Worm (Caenorhabditis elegans) whole organism, dauer: Measurements from ENCODE around the gene T28C12.15.

Experiments used
- unc-62 ChIP-seq: sonication (generic microtip); optimal IDR thresholded peaks from 2 replicates; lab custom pipeline; 2017; ENCODE audit warnings: missing biosample characterization, missing genetic modification reagents, missing genetic modification characterization

Gene T28C12.15

DNA sequence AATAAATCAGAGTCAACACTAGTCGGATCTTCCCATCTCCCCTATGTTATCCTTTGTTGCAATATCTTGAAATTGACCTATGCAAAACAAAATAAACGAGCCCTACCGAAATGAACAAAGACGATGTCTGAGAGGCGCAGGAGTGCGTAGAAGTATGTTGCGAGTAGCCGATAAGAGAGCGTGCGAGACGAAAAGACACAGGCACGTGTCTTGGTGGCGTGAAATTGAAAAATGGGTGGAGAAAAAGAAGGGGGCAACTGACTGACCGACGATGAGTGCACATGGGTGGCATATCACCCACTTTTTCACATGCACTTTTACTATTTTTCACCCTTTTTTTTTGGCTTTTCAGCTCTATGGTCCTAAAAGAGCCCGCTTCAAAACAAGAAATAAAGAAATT lies 26.6 kb upstream of the T28C12.15 start:
- no peak for TF ChIP-seq unc-62 (GFP tag; lab: Kevin White, UChicago)

DNA sequence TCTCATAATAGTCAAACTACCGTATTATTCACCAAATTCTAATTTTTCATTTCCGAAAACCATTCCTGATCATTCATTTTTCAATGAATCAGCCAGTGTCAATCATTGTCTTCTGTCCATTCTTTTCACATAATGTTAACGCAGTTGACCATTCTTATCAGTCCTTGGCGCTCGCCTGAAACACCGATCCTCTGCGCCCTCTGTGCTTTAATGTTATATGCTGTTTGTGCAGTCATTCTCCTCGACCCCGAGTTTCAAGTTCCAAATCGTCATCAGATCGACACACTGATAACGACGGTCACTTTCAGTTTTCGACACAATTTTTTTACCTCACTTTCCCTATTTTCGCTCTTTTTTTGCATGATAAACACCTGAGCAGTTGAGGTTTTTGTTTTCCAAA lies 25.3 kb upstream of the T28C12.15 start:
- no peak for TF ChIP-seq unc-62 (GFP tag; lab: Kevin White, UChicago)

DNA sequence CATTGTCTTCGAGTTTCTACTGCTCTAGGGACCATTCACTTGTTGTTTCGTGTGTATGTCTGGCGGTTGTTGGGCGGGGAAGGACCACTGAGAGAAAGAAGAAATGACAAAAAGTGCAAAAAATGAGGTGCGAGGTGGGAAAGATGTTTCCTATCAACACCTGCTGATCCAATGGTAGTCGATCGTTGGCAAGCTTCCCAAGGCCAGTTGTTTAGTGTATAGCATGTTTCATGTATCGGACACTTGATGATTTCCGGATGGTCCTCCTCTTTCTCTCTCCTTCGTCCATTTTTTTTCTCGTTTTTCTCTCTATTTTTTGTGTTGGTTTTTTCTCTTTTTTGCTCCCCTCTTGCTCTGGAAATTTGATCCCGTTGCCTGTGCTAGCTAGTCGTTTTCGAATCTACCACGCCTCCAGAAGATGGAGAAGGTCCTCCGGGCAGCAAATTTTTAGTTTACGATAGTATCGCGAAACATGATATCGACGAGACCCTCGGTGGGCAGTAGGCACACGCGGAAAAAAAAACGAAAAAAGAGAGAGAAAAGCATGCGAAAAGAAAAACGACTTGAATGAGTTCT lies 24.5 kb upstream of the T28C12.15 start:
- TF ChIP-seq unc-62 (GFP tag; lab: Kevin White, UChicago): no peak

DNA sequence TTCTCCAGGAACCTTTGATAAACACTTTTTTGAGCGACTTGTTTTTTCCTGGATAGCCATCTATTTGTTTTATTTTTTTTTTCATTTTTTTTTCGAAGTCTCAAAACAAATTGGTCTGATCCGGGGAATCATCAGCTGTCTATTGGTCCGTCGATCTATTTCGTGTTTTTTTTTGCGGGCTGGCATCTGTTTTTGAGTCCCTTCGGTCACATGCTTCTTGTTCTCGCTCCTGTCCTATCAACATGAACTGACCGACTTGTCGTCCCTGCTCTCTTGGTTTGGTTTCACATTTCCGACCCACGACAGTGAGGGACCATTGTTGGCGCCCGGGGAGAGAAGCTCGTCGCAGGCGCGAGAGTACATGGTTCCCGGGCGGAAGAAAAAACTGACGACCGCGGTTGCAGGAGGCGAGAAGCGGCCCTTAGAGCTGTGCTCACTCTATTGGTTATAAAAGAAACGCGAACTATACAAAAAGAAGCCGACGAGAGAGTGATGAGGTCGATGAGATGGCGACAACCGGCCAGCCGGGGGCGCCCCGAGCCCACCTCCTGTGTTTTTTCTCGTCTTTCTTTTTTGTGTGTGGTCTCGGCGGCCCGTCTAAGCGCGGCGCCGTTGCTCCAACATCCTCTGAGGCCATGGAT lies 23.1 kb upstream of the T28C12.15 start:
- no peak for TF ChIP-seq unc-62 (GFP tag; lab: Kevin White, UChicago)

DNA sequence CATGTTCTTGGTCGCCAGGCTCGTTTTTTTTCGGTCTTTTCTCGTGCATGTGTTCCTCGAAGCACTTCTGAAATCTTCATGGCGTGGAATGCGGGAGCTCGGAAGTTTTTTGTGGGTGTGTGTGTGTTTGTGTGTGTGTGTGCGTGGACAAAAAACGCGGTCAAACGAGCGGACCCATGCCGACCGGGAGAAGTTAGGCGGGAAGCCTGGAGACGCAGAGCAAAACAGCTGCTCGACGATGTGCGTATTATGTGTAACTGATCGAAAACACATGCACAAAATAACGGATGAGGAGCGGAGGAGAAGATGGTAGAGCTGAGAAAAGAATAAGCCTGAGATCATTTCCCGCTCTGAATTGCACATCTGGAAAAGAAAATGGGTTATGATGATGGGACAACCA lies 20.9 kb upstream of the T28C12.15 start:
- no peak for TF ChIP-seq unc-62 (GFP tag; lab: Kevin White, UChicago)

DNA sequence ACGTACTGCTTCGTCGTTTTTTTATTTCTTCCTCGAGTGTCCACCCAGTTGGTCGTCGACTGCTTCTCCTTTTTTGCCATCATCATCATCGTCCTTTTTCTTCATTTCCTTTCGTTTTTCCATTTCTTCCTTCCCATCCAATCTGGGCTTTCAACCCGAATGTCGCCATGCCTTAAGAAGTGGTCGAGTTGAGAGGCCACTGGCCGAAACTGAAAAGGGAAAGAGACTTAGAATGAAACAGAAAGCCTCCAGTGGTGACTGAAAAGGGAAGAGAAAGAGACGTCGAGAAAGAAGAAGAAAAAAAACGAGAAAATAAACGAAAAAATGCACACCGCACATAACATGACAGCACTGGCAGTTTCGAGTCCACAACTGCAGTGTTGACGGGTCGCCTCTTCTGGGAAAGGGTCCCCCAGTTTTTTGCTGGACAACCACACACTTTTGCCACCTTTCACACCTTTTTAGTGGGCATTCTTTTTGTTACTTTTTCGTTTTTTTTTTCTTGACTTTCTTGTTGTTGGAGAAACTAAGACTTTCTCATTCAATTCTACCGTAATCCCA lies 19.6 kb upstream of the T28C12.15 start:
- TF ChIP-seq unc-62 (GFP tag; lab: Kevin White, UChicago): no peak

DNA sequence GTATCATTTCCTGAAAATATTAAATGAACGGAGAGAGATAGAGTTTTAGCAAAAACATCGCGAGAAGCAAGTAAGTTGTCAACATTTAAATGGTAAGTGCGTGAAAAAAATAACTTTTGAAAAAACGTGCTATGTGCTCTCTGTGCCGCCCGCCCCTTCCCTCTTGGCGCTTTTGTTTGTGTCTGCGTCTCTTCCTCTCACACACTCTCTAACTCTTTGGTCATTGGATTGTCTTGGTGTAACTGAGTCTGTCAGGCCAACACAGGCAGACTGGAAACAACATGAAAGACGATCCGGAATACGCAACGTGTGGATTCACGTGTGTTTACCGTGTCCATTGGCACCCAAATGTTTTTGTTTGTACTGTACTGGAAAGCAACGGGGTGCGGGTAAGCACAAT lies 14.5 kb upstream of the T28C12.15 start, which contains the start of gene T28C12.6:
TSS of gene T28C12.6 (minus strand) at position 12 of the 400 bp plus-strand sequence.
- no peak for TF ChIP-seq unc-62 (GFP tag; lab: Kevin White, UChicago)

DNA sequence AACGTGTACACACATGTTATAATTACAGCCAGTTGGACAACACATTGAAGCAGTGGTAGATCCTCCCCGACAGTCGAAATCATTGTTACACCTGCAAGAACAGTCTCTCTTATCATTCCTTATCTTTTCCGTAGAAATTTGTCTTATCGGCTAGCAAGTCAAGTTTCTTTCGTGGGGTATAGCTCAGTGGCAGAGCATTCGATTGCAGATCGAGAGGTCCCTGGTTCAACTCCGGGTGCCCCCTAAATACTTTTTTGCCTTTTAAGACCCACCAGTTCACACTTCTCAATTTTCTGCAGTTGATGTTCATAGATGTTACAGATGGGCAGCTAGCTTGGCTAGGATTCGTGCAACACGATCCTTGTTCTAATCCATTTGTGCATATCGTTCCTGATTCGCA lies 13.6 kb upstream of the T28C12.15 start:
- TF ChIP-seq unc-62 (GFP tag; lab: Kevin White, UChicago): no peak

DNA sequence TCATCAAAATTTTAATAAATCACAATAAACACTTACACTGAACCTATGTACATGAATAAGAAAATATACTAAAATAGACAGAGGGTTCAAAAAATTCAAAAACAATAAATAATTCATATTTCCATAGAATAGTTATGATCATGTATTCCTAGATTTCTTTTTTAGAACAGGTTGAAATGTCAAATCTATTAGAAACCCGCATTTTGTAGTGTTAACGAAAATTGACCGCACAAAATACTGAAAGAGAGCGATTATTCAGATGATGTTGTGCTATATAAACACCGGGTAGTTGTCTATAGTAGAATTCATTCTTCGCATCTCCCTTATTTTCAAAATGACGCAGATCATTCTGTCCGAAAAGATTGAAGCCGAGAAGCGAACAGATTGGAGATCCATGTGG lies 10.0 kb upstream of the T28C12.15 start, which contains the start of gene T28C12.1:
TSS of gene T28C12.1 (plus strand) at position 301 of the 400 bp plus-strand sequence.
- TF ChIP-seq unc-62 (GFP tag; lab: Kevin White, UChicago): no peak

DNA sequence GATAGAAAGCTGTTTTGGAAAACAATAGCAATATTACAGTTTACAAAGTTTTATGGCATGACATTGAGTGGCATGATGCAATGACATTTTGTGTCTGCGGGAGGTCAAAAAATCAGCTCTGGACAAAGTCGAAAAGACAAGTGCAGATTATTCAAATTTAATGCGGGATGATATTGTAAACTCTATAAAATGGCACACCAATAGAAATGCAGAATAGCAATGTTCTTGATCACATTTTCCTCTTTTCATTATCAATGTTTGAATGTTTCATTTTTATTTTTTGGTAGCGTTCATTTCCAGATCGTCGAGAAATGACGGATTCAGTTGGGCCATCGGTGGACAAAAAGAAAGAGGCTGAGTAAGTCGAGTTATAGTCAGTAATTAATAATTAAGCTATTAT lies 7.3 kb upstream of the T28C12.15 start, which contains the start of gene T28C12.2:
TSS of gene T28C12.2 (plus strand) at position 301 of the 400 bp plus-strand sequence.
- TF ChIP-seq unc-62 (GFP tag; lab: Kevin White, UChicago): no peak

DNA sequence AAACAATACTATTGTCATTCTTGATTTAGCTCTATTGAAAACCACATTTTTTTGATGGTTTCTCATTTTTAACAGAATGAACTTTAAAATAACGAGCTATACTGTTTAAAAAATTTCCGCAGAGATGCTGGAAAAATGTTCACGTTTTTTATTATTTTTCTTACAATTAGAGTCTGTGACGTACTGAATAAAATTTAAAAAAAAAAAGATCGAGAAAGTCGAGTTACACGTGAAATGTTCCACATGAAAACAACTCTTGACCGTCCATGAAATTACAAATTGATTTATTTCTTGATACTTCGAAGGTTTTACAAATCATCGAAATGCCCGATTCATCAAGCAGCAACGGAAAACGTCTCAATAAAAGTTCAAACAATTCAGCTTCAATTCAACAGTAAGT lies 5.4 kb upstream of the T28C12.15 start, which contains the start of gene fbxa-202:
TSS of gene fbxa-202 (plus strand) at position 301 of the 400 bp plus-strand sequence.
- TF ChIP-seq unc-62 (GFP tag; lab: Kevin White, UChicago): no peak

DNA sequence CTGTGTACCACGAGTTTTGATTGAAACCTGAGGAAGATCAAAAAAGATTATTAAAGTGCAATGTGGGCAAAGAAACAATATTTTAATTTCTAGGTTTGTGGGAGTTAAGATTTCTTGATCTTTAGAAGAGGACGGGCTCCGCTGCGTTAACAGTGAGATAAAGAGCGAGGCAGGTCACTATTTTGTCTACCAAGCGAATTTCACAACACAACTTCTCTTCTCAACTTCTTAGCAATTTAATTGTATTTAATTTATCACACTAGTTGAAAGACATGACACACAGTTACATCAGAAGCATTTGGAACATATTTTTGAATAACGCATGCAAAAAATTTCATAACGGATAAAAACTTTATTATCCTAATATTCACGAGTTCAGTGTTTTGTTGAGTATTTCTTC lies 4.8 kb upstream of the T28C12.15 start:
- TF ChIP-seq unc-62 (GFP tag; lab: Kevin White, UChicago): no peak

DNA sequence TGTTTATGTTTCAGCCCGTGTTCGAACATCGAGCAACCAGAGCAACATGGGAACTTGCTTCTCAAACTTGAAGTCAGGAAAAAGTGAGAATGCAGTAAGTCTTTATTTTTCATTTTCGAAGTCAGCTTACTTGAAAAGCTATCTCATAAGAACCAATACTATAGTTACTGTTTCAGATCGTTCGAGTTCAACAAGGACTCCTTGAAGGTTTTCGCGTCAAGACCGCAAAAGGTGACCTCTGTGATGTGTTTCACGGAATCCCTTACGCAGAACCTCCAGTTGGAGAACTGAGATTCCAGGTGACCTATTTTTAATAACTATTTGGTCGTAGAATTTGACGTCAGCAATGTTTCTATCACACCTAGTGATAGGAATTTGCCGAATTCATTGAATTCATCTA lies 2.0 kb upstream of the T28C12.15 start:
- TF ChIP-seq unc-62 (GFP tag; lab: Kevin White, UChicago): no peak

DNA sequence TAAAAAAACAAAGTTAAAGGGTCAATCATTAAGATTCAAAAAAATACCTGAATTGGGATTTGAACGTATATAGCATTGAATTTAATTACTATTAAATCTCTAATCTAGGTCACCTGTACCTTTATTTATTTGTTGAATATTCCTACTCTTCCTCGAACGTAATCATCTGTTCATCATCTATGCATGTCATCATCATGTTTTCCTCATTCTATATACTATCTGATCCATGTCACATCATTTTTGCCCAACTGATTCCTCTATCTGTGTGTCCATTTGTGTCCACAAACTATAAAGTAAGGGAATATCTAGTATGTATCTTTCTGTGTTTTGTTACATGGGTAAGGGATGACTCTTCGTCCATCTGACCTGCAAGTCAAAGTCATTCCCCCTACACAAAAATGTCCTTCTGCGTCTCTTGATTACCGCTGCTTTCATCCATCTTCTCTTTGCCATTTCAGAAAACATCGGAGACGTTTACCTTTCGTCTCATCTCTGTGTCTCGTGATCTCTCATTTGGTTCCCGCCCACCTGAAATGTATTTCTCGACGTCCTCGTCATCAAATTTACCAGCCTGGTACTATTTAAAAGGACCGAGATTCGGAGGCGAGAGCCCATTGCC lies 1.3 kb upstream of the T28C12.15 start:
- no peak for TF ChIP-seq unc-62 (GFP tag; lab: Kevin White, UChicago)

DNA sequence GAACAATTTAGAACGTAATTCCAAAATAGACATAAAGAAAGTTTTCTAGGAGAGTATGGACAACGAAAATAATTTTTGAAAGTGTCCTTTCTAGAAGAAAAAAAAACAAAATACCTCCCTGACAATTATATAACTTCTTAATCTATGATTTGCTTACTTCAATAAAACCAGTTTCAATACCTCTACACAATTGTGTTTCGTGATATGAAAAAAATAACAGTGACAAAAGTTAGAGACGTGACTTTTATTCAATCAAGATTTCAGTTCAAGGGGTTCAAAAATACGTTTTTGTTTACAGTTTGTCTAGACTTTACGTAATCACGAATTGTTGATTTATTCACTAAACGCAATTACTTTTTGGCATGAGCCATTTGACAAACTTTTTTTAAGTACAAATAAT lies 303 bp downstream of the T28C12.15 start:
- no peak for TF ChIP-seq unc-62 (GFP tag; lab: Kevin White, UChicago)

DNA sequence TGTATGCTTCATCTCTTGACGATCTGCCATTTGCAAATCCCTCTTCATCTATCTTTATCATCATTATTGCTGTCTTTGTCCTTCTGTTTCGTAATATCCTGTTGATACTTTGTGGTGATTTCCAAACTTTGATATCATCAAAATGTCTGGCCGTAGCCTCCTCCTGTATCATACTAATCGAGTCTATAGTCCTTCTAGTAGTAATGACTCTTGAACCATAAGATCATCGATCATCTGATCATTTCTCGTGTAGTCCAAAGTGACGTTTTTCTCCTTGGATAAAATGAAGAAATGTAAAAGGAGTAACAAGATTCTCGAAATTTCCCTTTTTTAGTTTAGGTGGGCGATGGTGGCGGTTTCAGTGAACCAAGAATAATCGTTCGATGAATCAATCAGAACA lies 2.2 kb downstream of the T28C12.15 start:
- TF ChIP-seq unc-62 (GFP tag; lab: Kevin White, UChicago): no peak
